Worm (Caenorhabditis elegans) whole organism, late embryonic: ENCODE data around the gene sre-16.
A peak's percentile ranks its signal among the peaks of the same experiment; 100 is the strongest.

Source experiments
- C08G9.2 ChIP-seq: sonication (generic microtip); optimal IDR thresholded peaks from 2 replicates; lab custom pipeline; 2016; ENCODE audit warnings: mild to moderate bottlenecking, missing genetic modification characterization, moderate library complexity, missing compliant biosample characterization
- C38D4.7 ChIP-seq: fragments of 200-800 bp; sonication (Bioruptor generic); optimal IDR thresholded peaks from 2 replicates; lab custom pipeline; 2018; ENCODE audit warnings: mild to moderate bottlenecking, missing genetic modification characterization, moderate library complexity, missing compliant biosample characterization
- F13H6.1 ChIP-seq: sonication (generic microtip); optimal IDR thresholded peaks from 2 replicates; lab custom pipeline; 2016; ENCODE audit warnings: missing genetic modification characterization, missing compliant biosample characterization
- K02D7.2 ChIP-seq: sonication (generic microtip); optimal IDR thresholded peaks from 2 replicates; lab custom pipeline; 2017; ENCODE audit warnings: mild to moderate bottlenecking, missing genetic modification characterization, missing compliant biosample characterization
- K09A11.1 ChIP-seq: sonication (generic microtip); optimal IDR thresholded peaks from 2 replicates; lab custom pipeline; 2017; ENCODE audit warnings: antibody characterized with exemption, mild to moderate bottlenecking, missing genetic modification characterization, missing compliant biosample characterization; ENCODE audit not compliant: insufficient read depth
- Y22D7AL.16 ChIP-seq: sonication (generic microtip); optimal IDR thresholded peaks from 2 replicates; lab custom pipeline; 2016; ENCODE audit warnings: missing genetic modification characterization, missing compliant biosample characterization
- ahr-1 ChIP-seq: sonication (generic microtip); optimal IDR thresholded peaks from 2 replicates; lab custom pipeline; 2016; ENCODE audit warnings: missing genetic modification characterization, missing compliant biosample characterization
- ama-1 ChIP-seq: fragments of 150-350 bp; optimal IDR thresholded peaks from 2 replicates; lab custom pipeline; 2014
- ceh-18 ChIP-seq: sonication (generic microtip); optimal IDR thresholded peaks from 2 replicates; lab custom pipeline; 2016; ENCODE audit warnings: missing genetic modification characterization, missing compliant biosample characterization
- ceh-31 ChIP-seq: sonication (generic microtip); optimal IDR thresholded peaks from 2 replicates; lab custom pipeline; 2016; ENCODE audit warnings: missing genetic modification characterization, missing compliant biosample characterization
- ceh-45 ChIP-seq: fragments of 200-800 bp; sonication (Bioruptor generic); IDR thresholded peaks from 2 replicates; pipeline ENCODE4 v1.3.6; 2022; ENCODE audit warnings: missing genetic modification reagents, missing genetic modification characterization, missing compliant biosample characterization
- ceh-6 ChIP-seq: fragments of 200-800 bp; sonication (Bioruptor generic); optimal IDR thresholded peaks from 2 replicates; lab custom pipeline; 2018; ENCODE audit warnings: mild to moderate bottlenecking, missing genetic modification characterization, missing compliant biosample characterization
- dve-1 ChIP-seq: sonication (generic microtip); optimal IDR thresholded peaks from 2 replicates; lab custom pipeline; 2017; ENCODE audit warnings: antibody characterized with exemption, mild to moderate bottlenecking, missing genetic modification characterization, missing compliant biosample characterization
- elt-4 ChIP-seq: sonication (generic microtip); optimal IDR thresholded peaks from 2 replicates; lab custom pipeline; 2016; ENCODE audit warnings: missing genetic modification characterization, missing compliant biosample characterization
- eyg-1 ChIP-seq: sonication (generic microtip); optimal IDR thresholded peaks from 2 replicates; lab custom pipeline; 2016; ENCODE audit warnings: missing genotype, missing genetic modification characterization, missing compliant biosample characterization
- fkh-10 ChIP-seq: fragments of 150-350 bp; optimal IDR thresholded peaks from 2 replicates; lab custom pipeline; 2014; ENCODE audit warnings: missing biosample characterization, missing genetic modification reagents, missing genetic modification characterization
- hlh-13 ChIP-seq: fragments of 200-800 bp; sonication (Bioruptor generic); optimal IDR thresholded peaks from 2 replicates; lab custom pipeline; 2018; ENCODE audit warnings: mild to moderate bottlenecking, missing genetic modification characterization, missing compliant biosample characterization
- hlh-15 ChIP-seq: sonication (generic microtip); optimal IDR thresholded peaks from 2 replicates; lab custom pipeline; 2016; ENCODE audit warnings: missing genetic modification characterization, missing compliant biosample characterization
- hlh-30 ChIP-seq: sonication (generic microtip); optimal IDR thresholded peaks from 2 replicates; lab custom pipeline; 2017; ENCODE audit warnings: antibody characterized with exemption, missing genetic modification characterization, missing compliant biosample characterization; ENCODE audit not compliant: insufficient read depth
- hlh-8 ChIP-seq: sonication (generic microtip); optimal IDR thresholded peaks from 2 replicates; lab custom pipeline; 2016; ENCODE audit warnings: missing genotype, missing genetic modification characterization, missing compliant biosample characterization
- lim-6 ChIP-seq: sonication (generic microtip); optimal IDR thresholded peaks from 2 replicates; lab custom pipeline; 2016; ENCODE audit warnings: missing genetic modification characterization, missing compliant biosample characterization
- lin-11 ChIP-seq: fragments of 200-800 bp; sonication (Bioruptor generic); optimal IDR thresholded peaks from 2 replicates; lab custom pipeline; 2018; ENCODE audit warnings: mild to moderate bottlenecking, missing genetic modification characterization, missing compliant biosample characterization
- nfya-1 ChIP-seq: sonication (generic microtip); optimal IDR thresholded peaks from 2 replicates; lab custom pipeline; 2017; ENCODE audit warnings: missing genetic modification characterization, mild to moderate bottlenecking, missing compliant biosample characterization, antibody characterized with exemption, moderate library complexity
- npax-4 ChIP-seq: sonication (generic microtip); optimal IDR thresholded peaks from 2 replicates; lab custom pipeline; 2016; ENCODE audit warnings: missing genetic modification characterization, missing compliant biosample characterization
- pag-3 ChIP-seq: sonication (generic microtip); optimal IDR thresholded peaks from 2 replicates; lab custom pipeline; 2016; ENCODE audit warnings: missing compliant biosample characterization, missing genetic modification characterization, borderline replicate concordance
- pat-9 ChIP-seq: fragments of 200-800 bp; sonication (Bioruptor generic); optimal IDR thresholded peaks from 2 replicates; lab custom pipeline; 2018; ENCODE audit warnings: mild to moderate bottlenecking, missing genetic modification characterization, moderate library complexity, missing compliant biosample characterization
- pax-1 ChIP-seq: fragments of 150-350 bp; optimal IDR thresholded peaks from 2 replicates; lab custom pipeline; 2014; ENCODE audit warnings: missing biosample characterization, missing genetic modification characterization
- pha-2 ChIP-seq: sonication (generic microtip); optimal IDR thresholded peaks from 2 replicates; lab custom pipeline; 2017; ENCODE audit warnings: mild to moderate bottlenecking, missing genetic modification characterization, missing compliant biosample characterization
- pha-4 ChIP-seq: fragments of 150-350 bp; optimal IDR thresholded peaks from 2 replicates; lab custom pipeline; 2018; ENCODE audit warnings: missing biosample characterization, missing genetic modification reagents, missing genetic modification characterization
- sdc-2 ChIP-seq: sonication (generic microtip); optimal IDR thresholded peaks from 2 replicates; lab custom pipeline; 2016; ENCODE audit warnings: missing genotype, missing genetic modification characterization, missing compliant biosample characterization
- sox-4 ChIP-seq: sonication (generic microtip); optimal IDR thresholded peaks from 2 replicates; lab custom pipeline; 2017; ENCODE audit warnings: mild to moderate bottlenecking, missing genetic modification characterization, inconsistent platforms, missing compliant biosample characterization
- unc-3 ChIP-seq, 2 experiments: fragments of 200-800 bp in 1 of 2; sonication (Bioruptor generic) in 1 of 2; sonication (generic microtip) in 1 of 2; conservative IDR thresholded peaks in 1 of 2; optimal IDR thresholded peaks in 1 of 2; 2 replicates each; pipeline versions ENCODE4 v1.3.6 to Lab custom; 2016 to 2022; ENCODE audit warnings: missing compliant biosample characterization in 2 of 2, missing genetic modification characterization in 2 of 2, missing genetic modification reagents in 1 of 2
- unc-42 ChIP-seq: sonication (generic microtip); optimal IDR thresholded peaks from 2 replicates; lab custom pipeline; 2016; ENCODE audit warnings: missing genotype, missing genetic modification characterization, missing compliant biosample characterization
- unc-55 ChIP-seq: sonication (generic microtip); optimal IDR thresholded peaks from 2 replicates; lab custom pipeline; 2017; ENCODE audit warnings: missing biosample characterization, missing genetic modification reagents, missing genetic modification characterization
- unc-86 ChIP-seq: sonication (generic microtip); optimal IDR thresholded peaks from 2 replicates; lab custom pipeline; 2016; ENCODE audit warnings: missing genetic modification characterization, missing compliant biosample characterization
- zip-5 ChIP-seq: sonication (generic microtip); optimal IDR thresholded peaks from 2 replicates; lab custom pipeline; 2016; ENCODE audit warnings: missing genetic modification characterization, missing compliant biosample characterization
- ztf-16 ChIP-seq: sonication (generic microtip); optimal IDR thresholded peaks from 2 replicates; lab custom pipeline; 2017; ENCODE audit warnings: missing genetic modification characterization, missing compliant biosample characterization

The sre-16 gene

ce11 chrIV:12217142-12217541 is 18.8 kb downstream of the sre-16 start (continued):
- TF ChIP-seq hlh-13 (GFP tag; lab: Kevin White, UChicago) = no peak
- no peak for TF ChIP-seq C08G9.2 (tag; lab: Kevin White, UChicago)

ce11 chrIV:12215762-12216295 is 20.1 kb downstream of the sre-16 start, which contains the start of gene phy-2:
Gene phy-2, minus strand, starts transcription at chrIV:12215987.
- no peak for TF ChIP-seq hlh-8
- TF ChIP-seq unc-42 (tag; lab: Kevin White, UChicago) = no peak
- no peak for TF ChIP-seq pat-9
- TF ChIP-seq pax-1 = no peak
- no peak for TF ChIP-seq npax-4 (tag; lab: Kevin White, UChicago)
- peak; percentile 2 for TF ChIP-seq unc-55 (GFP tag; lab: Kevin White, UChicago)
- no peak for TF ChIP-seq sdc-2
- no peak for TF ChIP-seq pag-3
- no peak for TF ChIP-seq Y22D7AL.16 (tag; lab: Kevin White, UChicago)
- no peak for TF ChIP-seq eyg-1 (tag; lab: Kevin White, UChicago)
- TF ChIP-seq unc-3 (GFP tag; conservative IDR thresholded peaks at IDR 0.05; lab: Robert Waterston, UW) = 0 out of 2 replicates have a peak, but pooled peaks have one; percentile 10
- no peak for TF ChIP-seq unc-3 (tag; optimal IDR thresholded peaks at IDR 0.05; lab: Kevin White, UChicago)
- no peak for TF ChIP-seq lim-6 (tag; lab: Kevin White, UChicago)
- no peak for TF ChIP-seq dve-1 (tag; lab: Kevin White, UChicago)
- no peak for TF ChIP-seq unc-86 (tag; lab: Kevin White, UChicago)
- TF ChIP-seq ceh-31 (tag; lab: Kevin White, UChicago) = no peak
- no peak for TF ChIP-seq C38D4.7 (GFP tag; lab: Kevin White, UChicago)
- TF ChIP-seq sox-4 (tag; lab: Kevin White, UChicago) = no peak
- TF ChIP-seq K09A11.1 = no peak

ce11 chrIV:12212814-12213213 is 23.1 kb downstream of the sre-16 start:
- TF ChIP-seq ceh-18 (tag; lab: Kevin White, UChicago) = no peak
- no peak for TF ChIP-seq fkh-10 (GFP tag; lab: Kevin White, UChicago)
- no peak for TF ChIP-seq pha-2 (tag; lab: Kevin White, UChicago)
- TF ChIP-seq ama-1 (lab: Kevin White, UChicago) = no peak
- no peak for TF ChIP-seq F13H6.1
- no peak for TF ChIP-seq ztf-16 (tag; lab: Kevin White, UChicago)
- no peak for TF ChIP-seq zip-5 (tag; lab: Kevin White, UChicago)
- TF ChIP-seq Y22D7AL.16 (tag; lab: Kevin White, UChicago) = no peak
- TF ChIP-seq K02D7.2 = no peak
- TF ChIP-seq sox-4 (tag; lab: Kevin White, UChicago) = no peak
- no peak for TF ChIP-seq unc-55 (GFP tag; lab: Kevin White, UChicago)
- no peak for TF ChIP-seq pha-4 (tag; lab: Kevin White, UChicago)
- TF ChIP-seq elt-4 = no peak

ce11 chrIV:12211292-12211691 is 24.6 kb downstream of the sre-16 start:
- no peak for TF ChIP-seq ahr-1 (tag; lab: Kevin White, UChicago)
- TF ChIP-seq hlh-15 (tag; lab: Kevin White, UChicago) = no peak
- TF ChIP-seq ceh-45 (GFP tag; lab: Robert Waterston, UW) = no peak

- TF ChIP-seq hlh-15 (tag; lab: Kevin White, UChicago) (no peak), K09A11.1 (no peak), ceh-18 (tag; lab: Kevin White, UChicago) (no peak), hlh-30 (tag; lab: Kevin White, UChicago) (no peak), unc-55 (GFP tag; lab: Kevin White, UChicago) (no peak), lim-6 (tag; lab: Kevin White, UChicago) (no peak), K02D7.2 (no peak), ceh-31 (tag; lab: Kevin White, UChicago) (no peak), pha-2 (tag; lab: Kevin White, UChicago) (no peak), nfya-1 (tag; lab: Kevin White, UChicago) (no peak), npax-4 (tag; lab: Kevin White, UChicago) (no peak), ceh-6 (no peak), pat-9 (no peak), fkh-10 (GFP tag; lab: Kevin White, UChicago) (no peak), lin-11 (tag; lab: Kevin White, UChicago) (no peak)
These were observed 26.8 kb downstream of the sre-16 start, which contains the start of the genes marb-1 and F35G2.3 for ce11 chrIV:12208984-12209676. Gene marb-1, minus strand, starts transcription at chrIV:12209010. Gene F35G2.3, plus strand, starts transcription at chrIV:12209626.
